Worm (Caenorhabditis elegans) whole organism, midembryonic: Measurements from ENCODE around the gene Y8A9A.2.

Experiments
- T22C8.4 ChIP-seq: fragments of 200-800 bp; sonication (Bioruptor generic); IDR thresholded peaks from 2 replicates; pipeline ENCODE4 v1.3.6; 2022; ENCODE audit warnings: missing genetic modification characterization, missing compliant biosample characterization
- cog-1 ChIP-seq: sonication (generic microtip); optimal IDR thresholded peaks from 2 replicates; lab custom pipeline; 2016; ENCODE audit warnings: missing genetic modification characterization, missing compliant biosample characterization
- flt-1 ChIP-seq: fragments of 200-800 bp; sonication (Bioruptor generic); IDR thresholded peaks from 2 replicates; pipeline ENCODE4 v1.3.6; 2022; ENCODE audit warnings: missing genetic modification characterization, missing compliant biosample characterization
- klf-2 ChIP-seq: fragments of 200-800 bp; sonication (Bioruptor generic); conservative IDR thresholded peaks from 2 replicates; pipeline ENCODE4 v1.3.6; 2022; ENCODE audit warnings: missing genetic modification reagents, missing genetic modification characterization, missing compliant biosample characterization
- med-1 ChIP-seq: sonication (generic microtip); optimal IDR thresholded peaks from 2 replicates; lab custom pipeline; 2017; ENCODE audit warnings: missing genetic modification characterization, mild to moderate bottlenecking, missing compliant biosample characterization, antibody characterized with exemption, missing genetic modification reagents; ENCODE audit not compliant: insufficient read depth
- ref-1 ChIP-seq: fragments of 200-800 bp; sonication (Bioruptor generic); conservative IDR thresholded peaks from 2 replicates; pipeline ENCODE4 v1.3.6; 2022; ENCODE audit warnings: missing genetic modification reagents, missing genetic modification characterization, missing compliant biosample characterization
- tab-1 ChIP-seq: fragments of 200-800 bp; sonication (Bioruptor generic); IDR thresholded peaks from 2 replicates; pipeline ENCODE4 v1.3.6; 2022; ENCODE audit warnings: missing genetic modification characterization, missing compliant biosample characterization
- ztf-23 ChIP-seq: fragments of 200-800 bp; sonication (Bioruptor generic); IDR thresholded peaks from 2 replicates; pipeline ENCODE4 v1.3.6; 2022; ENCODE audit warnings: missing genetic modification reagents, missing genetic modification characterization, missing compliant biosample characterization
- ztf-29 ChIP-seq: fragments of 200-800 bp; sonication (Bioruptor generic); IDR thresholded peaks from 2 replicates; pipeline ENCODE4 v1.3.6; 2022; ENCODE audit warnings: missing genetic modification reagents, missing genetic modification characterization, missing compliant biosample characterization

Y8A9A.2 gene

DNA sequence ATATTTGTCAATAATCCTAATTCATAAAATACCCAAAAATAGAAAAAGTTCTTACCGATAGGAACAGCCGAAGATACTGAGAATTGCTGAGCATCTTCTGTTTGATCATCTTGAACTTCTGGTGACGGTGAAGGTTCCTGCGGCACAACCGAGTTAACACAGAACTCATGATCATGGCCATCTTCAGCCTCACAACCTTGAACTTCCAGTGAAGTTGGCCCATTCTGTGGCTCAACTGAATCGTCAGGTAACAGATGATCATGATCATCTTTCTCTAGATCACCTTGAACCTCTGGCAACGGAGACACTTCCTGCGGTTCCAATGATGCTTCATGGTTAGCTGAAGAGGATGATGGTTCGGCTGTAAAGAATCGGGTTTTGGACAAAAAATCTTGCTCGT, 23.8 kb upstream of the Y8A9A.2 start:
- TF ChIP-seq ztf-23 (GFP tag; lab: Robert Waterston, UW) (no peak), flt-1 (GFP tag; lab: Robert Waterston, UW) (no peak), T22C8.4 (GFP tag; lab: Robert Waterston, UW) (no peak), cog-1 (tag; lab: Kevin White, UChicago) (no peak), tab-1 (GFP tag; lab: Robert Waterston, UW) (no peak), med-1 (GFP tag; lab: Kevin White, UChicago) (no peak), klf-2 (GFP tag; lab: Robert Waterston, UW) (no peak), ztf-29 (GFP tag; lab: Robert Waterston, UW) (no peak), ref-1 (GFP tag; lab: Robert Waterston, UW) (no peak)

DNA sequence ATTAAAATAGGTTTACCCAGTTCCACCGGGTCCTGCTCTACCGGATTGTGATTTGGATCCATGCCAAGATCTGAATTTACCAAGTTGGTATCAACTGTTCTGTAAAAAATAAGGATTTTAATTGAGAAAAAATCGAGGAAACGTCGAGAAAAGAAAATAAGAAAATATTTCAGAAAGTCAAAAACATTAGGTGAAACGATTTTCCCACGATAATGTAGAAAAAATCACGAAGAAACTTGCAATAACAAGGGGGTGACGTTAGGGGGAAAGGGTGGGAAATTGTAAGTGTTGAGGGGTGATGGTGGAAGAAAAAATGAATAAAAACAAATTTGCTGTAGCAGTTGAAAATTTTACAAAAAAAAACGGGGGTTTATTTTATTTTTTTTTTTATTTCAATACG, 22.3 kb upstream of the Y8A9A.2 start, which contains the start of gene T24E12.10:
Gene T24E12.10 (minus strand): TSS at position 101 of the 400 bp plus-strand sequence.
- no peak for TF ChIP-seq T22C8.4 (GFP tag; lab: Robert Waterston, UW)

DNA sequence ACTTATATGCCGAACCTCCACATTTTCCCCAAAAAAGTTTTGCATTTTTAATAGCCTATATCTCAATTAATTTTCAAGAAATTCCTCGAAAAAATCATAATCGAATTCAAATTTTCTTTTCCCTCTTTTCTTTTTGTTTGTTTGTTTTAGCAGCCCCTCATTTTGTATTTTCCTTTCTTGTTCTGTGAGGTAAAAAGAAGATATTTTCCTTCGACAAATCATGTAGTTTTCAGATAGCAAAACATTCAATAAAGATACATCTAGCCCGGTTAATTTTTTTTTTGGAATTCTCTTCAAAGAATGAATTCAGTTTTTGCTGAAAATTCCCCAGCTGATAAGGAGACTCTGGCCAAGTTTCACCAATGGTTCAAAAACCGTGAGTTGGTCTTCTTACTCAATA, 19.7 kb upstream of the Y8A9A.2 start, which contains the start of gene T24E12.3:
Gene T24E12.3 (plus strand): TSS at position 301 of the 400 bp plus-strand sequence.
- TF ChIP-seq ref-1 (GFP tag; lab: Robert Waterston, UW) (no peak), tab-1 (GFP tag; lab: Robert Waterston, UW) (no peak), cog-1 (tag; lab: Kevin White, UChicago) (no peak), klf-2 (GFP tag; lab: Robert Waterston, UW) (no peak), med-1 (GFP tag; lab: Kevin White, UChicago) (no peak), T22C8.4 (GFP tag; lab: Robert Waterston, UW) (no peak), ztf-23 (GFP tag; lab: Robert Waterston, UW) (no peak), flt-1 (GFP tag; lab: Robert Waterston, UW) (no peak), ztf-29 (GFP tag; lab: Robert Waterston, UW) (no peak)

- TF ChIP-seq ztf-29 (GFP tag; lab: Robert Waterston, UW), result no peak
- no peak for TF ChIP-seq ref-1 (GFP tag; lab: Robert Waterston, UW)
- no peak for TF ChIP-seq klf-2 (GFP tag; lab: Robert Waterston, UW)
- no peak for TF ChIP-seq tab-1 (GFP tag; lab: Robert Waterston, UW)
- TF ChIP-seq med-1 (GFP tag; lab: Kevin White, UChicago), result no peak
- TF ChIP-seq T22C8.4 (GFP tag; lab: Robert Waterston, UW), result no peak
- no peak for TF ChIP-seq flt-1 (GFP tag; lab: Robert Waterston, UW)
- no peak for TF ChIP-seq ztf-23 (GFP tag; lab: Robert Waterston, UW)
- TF ChIP-seq cog-1 (tag; lab: Kevin White, UChicago), result no peak
These were observed 17.6 kb upstream of the Y8A9A.2 start for ce11 chrII:3777802-3778201.

DNA sequence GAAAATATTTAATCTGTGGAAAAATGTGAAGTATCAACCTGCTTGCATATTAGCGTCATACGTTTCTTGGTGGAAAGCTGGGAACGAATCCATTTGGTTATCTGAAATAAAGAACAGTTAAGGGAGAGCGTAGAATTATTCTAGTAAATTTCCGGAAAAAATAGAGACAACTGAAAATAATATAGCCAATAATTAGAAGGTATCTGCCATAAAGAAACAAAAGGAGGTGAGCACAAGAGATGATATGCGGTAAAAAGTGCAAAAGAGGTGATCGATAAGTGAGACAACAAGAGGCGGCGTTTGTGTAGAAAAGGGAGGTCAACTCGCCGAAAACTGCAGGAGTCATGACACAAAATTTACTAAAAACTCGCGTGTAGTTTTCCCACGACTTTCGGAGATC, 16.0 kb upstream of the Y8A9A.2 start, which contains the start of gene T24E12.11:
Gene T24E12.11 (minus strand): TSS at position 101 of the 400 bp plus-strand sequence.
- TF ChIP-seq klf-2 (GFP tag; lab: Robert Waterston, UW), result no peak
- TF ChIP-seq ztf-29 (GFP tag; lab: Robert Waterston, UW), result no peak
- no peak for TF ChIP-seq ztf-23 (GFP tag; lab: Robert Waterston, UW)

ce11 chrII:3781238-3781637, 14.2 kb upstream of the Y8A9A.2 start:
- TF ChIP-seq tab-1 (GFP tag; lab: Robert Waterston, UW), result no peak

DNA sequence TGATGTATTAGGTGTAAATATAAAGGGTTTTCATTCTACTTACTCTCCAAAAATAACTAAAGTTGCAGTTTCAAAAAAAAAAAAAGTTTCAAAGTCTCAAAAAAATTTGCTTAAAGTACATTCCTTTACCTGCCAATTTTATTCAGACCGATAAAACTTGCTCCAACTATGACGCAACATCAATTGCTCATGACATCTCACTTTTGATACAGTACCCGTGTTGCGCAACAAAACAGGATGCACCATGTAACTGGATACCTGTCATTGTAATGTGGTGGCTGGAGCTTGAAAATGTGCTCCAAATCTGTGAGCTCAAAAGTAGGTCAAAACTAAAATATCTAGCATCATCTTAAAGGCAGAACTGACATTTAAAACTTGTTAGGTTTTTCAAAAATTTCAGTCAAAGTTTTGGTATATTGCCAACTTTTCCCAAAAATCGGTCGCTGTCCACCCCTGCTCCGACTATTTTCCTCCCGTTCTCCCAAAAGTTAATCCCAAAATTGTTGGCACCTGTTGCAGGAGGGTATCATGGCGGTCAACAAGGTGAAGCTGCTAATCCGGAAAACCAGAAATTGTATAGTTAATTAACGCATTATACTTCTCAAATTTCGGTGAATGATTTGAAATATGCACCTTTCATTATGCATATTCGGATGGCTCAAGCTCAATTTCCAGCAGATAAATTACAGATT, 13.0 kb upstream of the Y8A9A.2 start, which contains the start of gene T24E12.2:
Gene T24E12.2 (plus strand): TSS at position 642 of the 692 bp plus-strand sequence.
- TF ChIP-seq klf-2 (GFP tag; lab: Robert Waterston, UW) (no peak), med-1 (GFP tag; lab: Kevin White, UChicago) (no peak), tab-1 (GFP tag; lab: Robert Waterston, UW) (no peak)

- TF ChIP-seq med-1 (GFP tag; lab: Kevin White, UChicago) (no peak), flt-1 (GFP tag; lab: Robert Waterston, UW) (no peak), T22C8.4 (GFP tag; lab: Robert Waterston, UW) (no peak), cog-1 (tag; lab: Kevin White, UChicago) (no peak), ztf-23 (GFP tag; lab: Robert Waterston, UW) (no peak), tab-1 (GFP tag; lab: Robert Waterston, UW) (no peak), ztf-29 (GFP tag; lab: Robert Waterston, UW) (no peak), ref-1 (GFP tag; lab: Robert Waterston, UW) (no peak), klf-2 (GFP tag; lab: Robert Waterston, UW) (no peak)
These were observed 10.2 kb upstream of the Y8A9A.2 start, which contains the start of gene T24E12.1 for ce11 chrII:3785257-3785656. T24E12.1 (plus strand) TSS chrII:3785557.

DNA sequence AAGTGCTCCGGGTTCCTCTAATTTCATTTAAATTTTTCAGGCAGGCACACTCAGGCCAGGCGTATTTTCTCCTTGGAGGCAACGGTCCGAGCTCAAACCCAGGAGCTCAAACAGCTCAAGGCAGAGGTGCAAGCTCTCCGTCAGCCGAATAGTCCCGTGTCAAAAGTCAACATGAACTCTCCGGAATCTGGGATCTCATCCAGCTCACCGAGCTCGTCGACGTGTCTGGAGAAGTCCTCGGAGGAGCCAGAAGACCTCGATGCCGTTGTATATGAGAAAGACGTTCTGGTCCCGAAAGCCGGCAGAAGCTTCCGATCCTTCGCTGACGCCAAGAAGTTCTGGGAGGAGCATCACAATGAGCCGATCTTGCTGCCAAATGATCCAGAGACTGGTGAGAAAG, 9.7 kb upstream of the Y8A9A.2 start:
- no peak for TF ChIP-seq cog-1 (tag; lab: Kevin White, UChicago)
- TF ChIP-seq med-1 (GFP tag; lab: Kevin White, UChicago), result no peak
- no peak for TF ChIP-seq klf-2 (GFP tag; lab: Robert Waterston, UW)
- TF ChIP-seq T22C8.4 (GFP tag; lab: Robert Waterston, UW), result no peak

DNA sequence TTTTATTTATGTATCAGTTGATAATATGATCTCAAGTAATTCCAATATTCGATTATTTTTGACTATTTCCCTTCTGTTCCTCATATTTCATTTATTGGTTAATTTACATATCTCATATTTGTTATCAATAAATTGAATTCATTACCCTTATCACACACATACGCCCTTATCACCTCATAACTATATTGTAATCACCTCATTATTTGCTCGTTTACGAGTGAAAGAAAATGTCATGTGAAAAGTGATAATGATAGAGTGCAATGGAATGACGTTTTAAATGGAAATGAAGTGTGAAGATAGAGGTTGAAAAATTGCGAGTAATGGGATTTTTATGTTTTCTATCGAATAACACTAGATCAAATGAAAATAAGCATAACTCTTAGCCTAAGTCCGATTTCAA, 8.9 kb upstream of the Y8A9A.2 start:
- TF ChIP-seq tab-1 (GFP tag; lab: Robert Waterston, UW) (no peak), cog-1 (tag; lab: Kevin White, UChicago) (no peak), ztf-23 (GFP tag; lab: Robert Waterston, UW) (no peak), ref-1 (GFP tag; lab: Robert Waterston, UW) (no peak), klf-2 (GFP tag; lab: Robert Waterston, UW) (no peak), T22C8.4 (GFP tag; lab: Robert Waterston, UW) (no peak), flt-1 (GFP tag; lab: Robert Waterston, UW) (no peak), med-1 (GFP tag; lab: Kevin White, UChicago) (no peak), ztf-29 (GFP tag; lab: Robert Waterston, UW) (no peak)
